Fruit fly (Drosophila melanogaster): Measurements from ENCODE around the gene Dyro.
A peak's percentile ranks its signal among the peaks of the same experiment; 100 is the strongest.

Gene Dyro

DNA sequence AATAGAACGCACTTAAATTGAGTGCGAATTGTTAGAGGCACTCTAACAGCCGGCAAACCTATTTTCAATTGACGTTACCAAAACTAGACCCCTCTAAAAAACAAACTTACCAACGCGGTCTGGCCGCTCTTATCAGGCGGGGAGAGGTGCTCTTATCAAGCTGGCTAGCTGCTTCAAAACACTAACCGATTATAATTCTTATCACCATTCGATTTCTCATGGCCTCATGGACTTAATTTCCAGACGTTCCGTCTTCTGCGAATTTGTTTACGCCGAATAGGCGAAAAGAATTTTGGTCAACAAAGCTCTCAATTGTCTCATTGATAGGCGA, 22.7 kb downstream of the Dyro start (continued):
- 0 out of 4 replicates have a peak, but pooled peaks have one; percentile 8 for TF ChIP-seq chinmo (GFP tag; IDR thresholded peaks at IDR 0.05; ENCODE audit: partially characterized antibody)
- no peak for TF ChIP-seq CG10959 (GFP tag; IDR thresholded peaks at IDR 0.05)
- TF ChIP-seq CG1024 (GFP tag; IDR thresholded peaks at IDR 0.05), result no peak
- TF ChIP-seq sr (GFP tag; IDR thresholded peaks at IDR 0.05), result no peak
- 0 out of 2 replicates have a peak, but pooled peaks have one; percentile 16 for TF ChIP-seq Rfx (GFP tag; IDR thresholded peaks at IDR 0.05)
- no peak for TF ChIP-seq dm (GFP tag; optimal IDR thresholded peaks at IDR 0.05)
- TF ChIP-seq rib (GFP tag; IDR thresholded peaks at IDR 0.05), result peak; percentile 58
- no peak for TF ChIP-seq Mad (GFP tag; optimal IDR thresholded peaks at IDR 0.05)
- TF ChIP-seq ase (GFP tag; IDR thresholded peaks at IDR 0.05), result no peak
- TF ChIP-seq CG13894 (tag; optimal IDR thresholded peaks at IDR 0.05), result no peak
- no peak for TF ChIP-seq CG8281 (tag; optimal IDR thresholded peaks at IDR 0.05)
- no peak for TF ChIP-seq CrebB (tag; optimal IDR thresholded peaks at IDR 0.05)
- no peak for TF ChIP-seq Side (GFP tag; optimal IDR thresholded peaks at IDR 0.05)
- TF ChIP-seq CG6765 (GFP tag; optimal IDR thresholded peaks at IDR 0.05), result no peak
- TF ChIP-seq Med (GFP tag), result peak; percentile 78
- no peak for TF ChIP-seq CG16815 (GFP tag; optimal IDR thresholded peaks at IDR 0.05)
- 0 out of 2 replicates have a peak, but pooled peaks have one; percentile 34 for TF ChIP-seq CG14441 (GFP tag; IDR thresholded peaks at IDR 0.05)
- TF ChIP-seq sug (tag; optimal IDR thresholded peaks at IDR 0.05), result peak; percentile 79
- no peak for TF ChIP-seq Fer2 (tag; optimal IDR thresholded peaks at IDR 0.05)
- no peak for TF ChIP-seq Taf1 (GFP tag; IDR thresholded peaks at IDR 0.05)
- TF ChIP-seq CG5180 (GFP tag; optimal IDR thresholded peaks at IDR 0.05), result no peak
- no peak for TF ChIP-seq tin (GFP tag; optimal IDR thresholded peaks at IDR 0.05)
- peak; percentile 21 for TF ChIP-seq lab (GFP tag; optimal IDR thresholded peaks at IDR 0.05)
- TF ChIP-seq crc (GFP tag; optimal IDR thresholded peaks at IDR 0.05), result no peak
- peak; percentile 61 for TF ChIP-seq mirr (GFP tag; optimal IDR thresholded peaks at IDR 0.05)
- TF ChIP-seq CG4707 (GFP tag; optimal IDR thresholded peaks at IDR 0.05), result no peak
- TF ChIP-seq CG2129 (GFP tag; IDR thresholded peaks at IDR 0.05; ENCODE audit: partially characterized antibody), result no peak
- TF ChIP-seq CG34376 (GFP tag; optimal IDR thresholded peaks at IDR 0.05), result peak; percentile 51
- no peak for TF ChIP-seq CG10431 (GFP tag; optimal IDR thresholded peaks at IDR 0.05)
- no peak for TF ChIP-seq PHDP (tag; optimal IDR thresholded peaks at IDR 0.05)
- TF ChIP-seq Rx (GFP tag; IDR thresholded peaks at IDR 0.05), result no peak
- TF ChIP-seq CG10654 (GFP tag; optimal IDR thresholded peaks at IDR 0.05), result no peak
- TF ChIP-seq Optix (GFP tag; IDR thresholded peaks at IDR 0.05), result no peak
- no peak for TF ChIP-seq p53 (GFP tag; optimal IDR thresholded peaks at IDR 0.05)
- TF ChIP-seq TFAM (GFP tag; optimal IDR thresholded peaks at IDR 0.05), result no peak
- TF ChIP-seq CG8290 (GFP tag; optimal IDR thresholded peaks at IDR 0.05), result no peak
- peak in 1 of 2 experiments; percentile 32 for TF ChIP-seq CG8290 (tag; optimal IDR thresholded peaks at IDR 0.05)
- no peak for TF ChIP-seq Dll (GFP tag; IDR thresholded peaks at IDR 0.05; ENCODE audit: partially characterized antibody)

DNA sequence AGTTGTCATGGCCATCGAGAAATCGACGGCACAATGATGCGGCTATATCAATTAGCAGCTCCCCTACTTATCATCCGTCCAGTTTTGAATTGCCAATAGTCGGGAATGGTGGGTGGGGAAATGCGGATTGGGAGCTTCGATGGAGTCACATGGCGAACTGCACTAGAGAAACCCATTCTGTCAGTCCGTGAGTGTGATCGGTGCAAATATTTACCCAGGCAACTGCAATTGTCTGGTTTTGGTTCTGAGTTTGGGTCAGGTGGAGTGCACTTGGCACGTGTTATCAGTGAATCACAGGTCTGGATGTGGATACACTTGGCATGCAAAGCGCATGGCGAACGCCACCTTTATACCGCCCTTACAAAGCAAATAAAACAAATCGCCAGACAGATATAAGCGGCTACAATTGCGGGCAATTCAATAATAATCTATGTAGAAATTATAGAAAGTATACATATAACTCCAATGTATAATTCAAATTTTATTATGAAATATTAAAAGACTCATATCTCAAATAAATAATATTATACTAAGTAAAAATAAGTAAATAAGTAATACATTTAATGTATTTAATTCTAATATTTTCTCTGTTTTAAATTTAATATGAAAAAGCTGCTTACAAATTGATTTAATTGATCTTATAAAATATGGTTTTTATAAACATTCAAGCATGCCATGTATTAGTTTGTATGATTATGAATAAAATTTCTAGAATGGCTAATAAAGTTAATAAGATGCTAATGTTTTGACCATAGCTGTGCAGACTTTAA, 23.3 kb downstream of the Dyro start:
- peak; percentile 66 for TF ChIP-seq CG7839 (tag; optimal IDR thresholded peaks at IDR 0.05)
- 0 out of 2 replicates have a peak, but pooled peaks have one; percentile 12 for TF ChIP-seq NFAT (GFP tag; IDR thresholded peaks at IDR 0.05)
- TF ChIP-seq CG9932 (GFP tag; IDR thresholded peaks at IDR 0.05), result peak; percentile 35; the same call in 1 of the 2 replicates
- peak; percentile 13 for TF ChIP-seq CG13296 (GFP tag; optimal IDR thresholded peaks at IDR 0.05)
- TF ChIP-seq dm (GFP tag; optimal IDR thresholded peaks at IDR 0.05), result no peak
- no peak for TF ChIP-seq CG14860 (GFP tag; IDR thresholded peaks at IDR 0.05; ENCODE audit: partially characterized antibody)
- TF ChIP-seq CG8089 (GFP tag; optimal IDR thresholded peaks at IDR 0.05), result no peak
- TF ChIP-seq CG31441 (GFP tag; IDR thresholded peaks at IDR 0.05), result peak; percentile 54; the same call in 1 of the 2 replicates
- peak; percentile 17 for TF ChIP-seq Sox100B (GFP tag; optimal IDR thresholded peaks at IDR 0.05)
- TF ChIP-seq NK7.1 (GFP tag; optimal IDR thresholded peaks at IDR 0.05), result no peak
- TF ChIP-seq CG11504 (tag; optimal IDR thresholded peaks at IDR 0.05), result peak; percentile 67
- TF ChIP-seq CG17385 (GFP tag; optimal IDR thresholded peaks at IDR 0.05), result peak; percentile 4
- peak; percentile 50 for TF ChIP-seq CoRest (tag; optimal IDR thresholded peaks at IDR 0.05)
- peak; percentile 28 for TF ChIP-seq CG15269 (tag; optimal IDR thresholded peaks at IDR 0.05)
- TF ChIP-seq Drgx (GFP tag; IDR thresholded peaks at IDR 0.05), result peak; percentile 32; the same call in 1 of the 2 replicates

All from whole organism, embryonic.